Fruit fly (Drosophila melanogaster) whole organism, embryonic: ENCODE measurements around the gene CG42397.

Experiments
- ATbp ChIP-seq: fragments of 200-800 bp; sonication (Bioruptor generic); optimal IDR thresholded peaks from 2 replicates; lab custom pipeline; 2017; ENCODE audit warnings: missing biosample characterization, mild to moderate bottlenecking, missing genetic modification characterization, missing genetic modification reagents
- Atf3 ChIP-seq: fragments of 200-800 bp; sonication (Bioruptor generic); optimal IDR thresholded peaks from 3 replicates; lab custom pipeline; 2016; ENCODE audit warnings: missing biosample characterization, missing genetic modification characterization
- Bdp1 ChIP-seq: fragments of 200-800 bp; sonication (Bioruptor generic); optimal IDR thresholded peaks from 3 replicates; lab custom pipeline; 2016; ENCODE audit warnings: missing biosample characterization, missing genetic modification characterization
- Bgb ChIP-seq: fragments of 200-800 bp; sonication (Bioruptor generic); IDR thresholded peaks from 2 replicates; pipeline ENCODE4 v1.3.6; 2022; ENCODE audit warnings: missing biosample characterization, missing genetic modification characterization; ENCODE audit not compliant: partially characterized antibody
- CG10321 ChIP-seq: fragments of 200-800 bp; sonication (Bioruptor generic); IDR thresholded peaks from 2 replicates; pipeline ENCODE4 v1.3.6; 2022; ENCODE audit warnings: missing biosample characterization, missing genetic modification characterization
- CG1529 ChIP-seq: fragments of 200-800 bp; sonication (Bioruptor generic); optimal IDR thresholded peaks from 3 replicates; lab custom pipeline; 2018; ENCODE audit warnings: missing biosample characterization, missing genetic modification characterization
- CG17186 ChIP-seq: fragments of 200-800 bp; sonication (Bioruptor generic); optimal IDR thresholded peaks from 3 replicates; lab custom pipeline; 2017; ENCODE audit warnings: missing biosample characterization, missing genetic modification reagents, missing genetic modification characterization
- CG3726 ChIP-seq: fragments of 200-800 bp; sonication (Bioruptor generic); IDR thresholded peaks from 3 replicates; pipeline ENCODE4, ENCODE4 v1.3.6; 2022; ENCODE audit warnings: missing biosample characterization, missing genetic modification characterization
- CG3838 ChIP-seq: fragments of 200-800 bp; sonication (Bioruptor generic); optimal IDR thresholded peaks from 3 replicates; lab custom pipeline; 2016; ENCODE audit warnings: missing biosample characterization, missing genetic modification characterization
- CG3847 ChIP-seq: fragments of 200-800 bp; sonication (Bioruptor generic); IDR thresholded peaks from 2 replicates; pipeline ENCODE4 v1.3.6; 2022; ENCODE audit warnings: missing biosample characterization, missing genetic modification characterization
- CG42726 ChIP-seq: fragments of 200-800 bp; sonication (Bioruptor generic); IDR thresholded peaks from 2 replicates; pipeline ENCODE4 v1.3.6; 2022; ENCODE audit warnings: missing biosample characterization, missing genetic modification characterization; ENCODE audit not compliant: partially characterized antibody
- CG4404 ChIP-seq: fragments of 200-800 bp; sonication (Bioruptor generic); IDR thresholded peaks from 2 replicates; pipeline ENCODE4 v1.3.6; 2022; ENCODE audit warnings: missing biosample characterization, missing genetic modification characterization
- CG6254 ChIP-seq: fragments of 200-800 bp; sonication (Bioruptor generic); optimal IDR thresholded peaks from 3 replicates; lab custom pipeline; 2017; ENCODE audit warnings: mild to moderate bottlenecking, missing biosample characterization, missing genetic modification reagents, missing genetic modification characterization
- CG7963 ChIP-seq: fragments of 200-800 bp; sonication (Bioruptor generic); IDR thresholded peaks from 3 replicates; pipeline ENCODE4 v1.3.6; 2022; ENCODE audit warnings: missing biosample characterization, missing genetic modification characterization; ENCODE audit not compliant: partially characterized antibody
- CG8478 ChIP-seq: fragments of >200 bp; optimal IDR thresholded peaks from 2 replicates; lab custom pipeline; 2018
- CG9437 ChIP-seq: fragments of 200-800 bp; sonication (Bioruptor generic); optimal IDR thresholded peaks from 2 replicates; lab custom pipeline; 2018; ENCODE audit warnings: missing biosample characterization, mild to moderate bottlenecking, missing genetic modification characterization
- CG9797 ChIP-seq: fragments of 200-800 bp; sonication (Bioruptor generic); optimal IDR thresholded peaks from 3 replicates; lab custom pipeline; 2018; ENCODE audit warnings: missing biosample characterization, mild to moderate bottlenecking, missing genetic modification characterization
- D ChIP-seq, 2 experiments: fragments of 200-800 bp in 1 of 2; fragments of >200 bp in 1 of 2; sonication (Bioruptor generic) in 1 of 2; optimal IDR thresholded peaks; 2 replicates in 1 of 2; 3 replicates in 1 of 2; lab custom pipeline; 2017; ENCODE audit warnings: mild to moderate bottlenecking in 1 of 2, missing biosample characterization in 1 of 2, missing genetic modification characterization in 1 of 2, missing genetic modification reagents in 1 of 2
- Dfd ChIP-seq, 2 experiments: fragments of >200 bp; optimal IDR thresholded peaks; 2 replicates each; lab custom pipeline; 2017; ENCODE audit warnings: missing biosample characterization in 2 of 2, missing genetic modification characterization in 2 of 2
- Doc3 ChIP-seq: fragments of 200-800 bp; sonication (Bioruptor generic); IDR thresholded peaks from 3 replicates; pipeline ENCODE4 v1.3.6; 2022; ENCODE audit warnings: missing biosample characterization, missing genetic modification characterization; ENCODE audit not compliant: partially characterized antibody
- E2f1 ChIP-seq: fragments of 200-800 bp; sonication (Bioruptor generic); IDR thresholded peaks from 2 replicates; pipeline ENCODE4 v1.3.6; 2022; ENCODE audit warnings: missing biosample characterization, missing genetic modification characterization
- Gsc ChIP-seq: fragments of 200-800 bp; sonication (Bioruptor generic); IDR thresholded peaks from 2 replicates; pipeline ENCODE4 v1.3.6; 2022; ENCODE audit warnings: missing biosample characterization, missing genetic modification characterization
- Meics ChIP-seq: fragments of 200-800 bp; sonication (Bioruptor generic); optimal IDR thresholded peaks from 2 replicates; lab custom pipeline; 2017; ENCODE audit warnings: missing biosample characterization, mild to moderate bottlenecking, missing genetic modification characterization
- Nf-YB ChIP-seq: fragments of 200-800 bp; sonication (Bioruptor generic); optimal IDR thresholded peaks from 3 replicates; lab custom pipeline; 2019; ENCODE audit warnings: missing biosample characterization, mild to moderate bottlenecking, missing genetic modification characterization, moderate library complexity
- NfI ChIP-seq: fragments of 200-800 bp; sonication (Bioruptor generic); optimal IDR thresholded peaks from 3 replicates; lab custom pipeline; 2018; ENCODE audit warnings: missing biosample characterization, mild to moderate bottlenecking, missing genetic modification characterization, moderate library complexity
- Rfx ChIP-seq: fragments of 200-800 bp; sonication (Bioruptor generic); IDR thresholded peaks from 2 replicates; pipeline ENCODE4 v1.3.6; 2022; ENCODE audit warnings: missing biosample characterization, missing genetic modification characterization
- Six4 ChIP-seq: fragments of 200-800 bp; sonication (Bioruptor generic); optimal IDR thresholded peaks from 2 replicates; lab custom pipeline; 2016; ENCODE audit warnings: missing biosample characterization, missing genetic modification characterization
- TFAM ChIP-seq: fragments of 200-800 bp; sonication (Bioruptor generic); optimal IDR thresholded peaks from 2 replicates; lab custom pipeline; 2017; ENCODE audit warnings: missing biosample characterization, missing genetic modification characterization, inconsistent platforms
- Trl ChIP-seq, 3 experiments: fragments of >200 bp in 2 of 3; fragments of 200-800 bp in 1 of 3; sonication (Bioruptor generic) in 1 of 3; optimal IDR thresholded peaks; 2 replicates in 1 of 3; 3 replicates in 2 of 3; lab custom pipeline; 2016 to 2017; ENCODE audit warnings: missing biosample characterization in 1 of 3, missing genetic modification characterization in 1 of 3
- fru ChIP-seq: fragments of >200 bp; optimal IDR thresholded peaks from 2 replicates; lab custom pipeline; 2017
- gfzf ChIP-seq: fragments of 200-800 bp; sonication (Bioruptor generic); optimal IDR thresholded peaks from 2 replicates; lab custom pipeline; 2016; ENCODE audit warnings: missing biosample characterization, mild to moderate bottlenecking, missing genetic modification characterization, moderate library complexity
- hkb ChIP-seq, 2 experiments: fragments of 200-800 bp in 1 of 2; fragments of >200 bp in 1 of 2; sonication (Bioruptor generic) in 1 of 2; IDR thresholded peaks in 1 of 2; optimal IDR thresholded peaks in 1 of 2; 2 replicates each; pipeline versions ENCODE4 v1.3.6 to Lab custom; 2017 to 2022; ENCODE audit warnings: missing biosample characterization in 1 of 2, missing genetic modification characterization in 1 of 2
- kay ChIP-seq: fragments of 200-800 bp; sonication (Bioruptor generic); optimal IDR thresholded peaks from 2 replicates; lab custom pipeline; 2016; ENCODE audit warnings: missing biosample characterization, missing genetic modification characterization
- lab ChIP-seq: fragments of 200-800 bp; sonication (Bioruptor generic); optimal IDR thresholded peaks from 3 replicates; lab custom pipeline; 2017; ENCODE audit warnings: missing biosample characterization, missing genetic modification characterization, mild to moderate bottlenecking, moderate library complexity, missing genetic modification reagents
- lola ChIP-seq, 3 experiments: fragments of >200 bp in 2 of 3; fragments of 200-800 bp in 1 of 3; sonication (Bioruptor generic) in 1 of 3; optimal IDR thresholded peaks; 2 replicates each; lab custom pipeline; 2017 to 2019; ENCODE audit warnings: missing biosample characterization in 3 of 3, missing genetic modification characterization in 3 of 3, mild to moderate bottlenecking in 1 of 3, moderate library complexity in 1 of 3
- pb ChIP-seq: fragments of 200-800 bp; sonication (Bioruptor generic); optimal IDR thresholded peaks from 3 replicates; lab custom pipeline; 2016; ENCODE audit warnings: missing biosample characterization, missing genetic modification characterization
- pho ChIP-seq: fragments of 200-800 bp; sonication (Bioruptor generic); optimal IDR thresholded peaks from 2 replicates; lab custom pipeline; 2016; ENCODE audit warnings: missing biosample characterization, missing genetic modification characterization
- psq ChIP-seq: fragments of 200-800 bp; sonication (Bioruptor generic); optimal IDR thresholded peaks from 2 replicates; lab custom pipeline; 2017; ENCODE audit warnings: missing biosample characterization, missing genetic modification characterization
- rib ChIP-seq: fragments of 200-800 bp; sonication (Bioruptor generic); IDR thresholded peaks from 2 replicates; pipeline ENCODE4 v1.3.6; 2022; ENCODE audit warnings: missing biosample characterization, missing genetic modification characterization
- schlank ChIP-seq: fragments of 200-800 bp; sonication (Bioruptor generic); optimal IDR thresholded peaks from 2 replicates; lab custom pipeline; 2018; ENCODE audit warnings: missing biosample characterization, mild to moderate bottlenecking, missing genetic modification characterization
- scrt ChIP-seq: fragments of 200-800 bp; sonication (Bioruptor generic); optimal IDR thresholded peaks from 2 replicates; lab custom pipeline; 2018; ENCODE audit warnings: missing biosample characterization, mild to moderate bottlenecking, missing genetic modification characterization, moderate library complexity
- sd ChIP-seq: fragments of 200-800 bp; sonication (Bioruptor generic); optimal IDR thresholded peaks from 3 replicates; lab custom pipeline; 2018; ENCODE audit warnings: missing biosample characterization, mild to moderate bottlenecking, missing genetic modification characterization, moderate library complexity
- sna ChIP-seq: fragments of 200-800 bp; sonication (Bioruptor generic); IDR thresholded peaks from 2 replicates; pipeline ENCODE4 v1.3.6; 2022; ENCODE audit warnings: missing biosample characterization, missing genetic modification characterization; ENCODE audit not compliant: partially characterized antibody
- stwl ChIP-seq: fragments of 200-800 bp; sonication (Bioruptor generic); optimal IDR thresholded peaks from 3 replicates; lab custom pipeline; 2018; ENCODE audit warnings: missing biosample characterization, mild to moderate bottlenecking, missing genetic modification characterization, moderate library complexity
- vfl ChIP-seq: fragments of 200-800 bp; sonication (Bioruptor generic); optimal IDR thresholded peaks from 2 replicates; lab custom pipeline; 2016; ENCODE audit warnings: missing biosample characterization, missing genetic modification characterization
- yki ChIP-seq: fragments of >200 bp; optimal IDR thresholded peaks from 3 replicates; lab custom pipeline; 2018
- zf30C ChIP-seq: fragments of 200-800 bp; sonication (Bioruptor generic); optimal IDR thresholded peaks from 3 replicates; lab custom pipeline; 2018; ENCODE audit warnings: missing biosample characterization, mild to moderate bottlenecking, missing genetic modification characterization

Gene CG42397

DNA sequence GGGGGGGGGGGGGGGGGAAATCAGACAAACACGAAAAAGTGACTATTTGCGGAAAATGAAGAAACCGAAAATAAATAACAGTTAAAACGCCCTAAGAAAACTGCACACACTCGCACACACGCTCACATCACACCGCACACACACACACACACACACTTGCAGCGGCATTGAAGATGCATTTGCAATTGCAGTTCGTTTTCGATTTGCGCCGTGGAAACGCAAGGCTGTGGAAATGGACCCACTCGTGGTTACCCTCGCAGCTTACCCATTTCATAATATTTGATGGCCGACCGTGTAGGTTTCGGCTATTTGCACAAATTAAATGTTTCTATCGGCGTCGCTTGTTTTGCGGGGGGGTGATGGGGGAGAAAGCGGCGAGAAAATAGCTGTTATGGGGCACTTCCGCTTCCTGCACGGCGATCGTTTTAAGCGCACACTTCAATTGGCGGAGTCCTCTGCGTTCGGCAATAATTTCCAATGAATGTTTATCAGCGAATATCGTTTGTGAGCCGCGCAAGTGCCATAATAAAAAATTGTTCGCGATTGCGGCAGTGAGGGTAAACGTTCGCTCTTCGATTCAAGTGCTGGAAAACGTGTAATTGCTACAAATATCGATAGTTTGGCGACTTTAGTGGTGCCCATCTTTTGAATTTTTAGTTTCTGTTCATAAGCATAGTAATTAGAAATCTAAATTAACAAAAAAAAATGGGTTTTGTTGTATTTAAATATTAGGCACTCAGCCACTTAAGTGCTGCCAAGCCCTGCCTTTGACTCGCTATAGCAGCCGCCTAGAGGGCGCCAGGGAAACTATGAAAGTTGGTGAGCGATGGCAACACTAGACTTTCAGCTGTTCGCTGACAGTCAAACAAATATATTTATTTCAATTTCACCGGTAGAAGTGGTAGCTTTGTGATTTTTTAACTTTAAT, 29.0 kb upstream of the CG42397 start, which contains the start of the genes Pop2 and CG6928 (continued):
- TF ChIP-seq fru (lab: Kevin White, UChicago) (no peak), CG10321 (GFP tag; lab: Robert Waterston, UW) (no peak), stwl (tag; lab: Kevin White, UChicago) (peak; percentile 97), yki (no peak), psq (peak; percentile 48), Atf3 (GFP tag; lab: Kevin White, UChicago) (peak; percentile 48), NfI (GFP tag; lab: Kevin White, UChicago) (peak; percentile 61), CG9797 (peak; percentile 67), Nf-YB (GFP tag; lab: Kevin White, UChicago) (peak; percentile 21), CG7963 (GFP tag; lab: Robert Waterston, UW) (no peak), CG42726 (GFP tag; lab: Robert Waterston, UW) (peak; percentile 57; the same call in 1 of the 2 replicates), Bgb (peak; percentile 83), Trl (optimal IDR thresholded peaks at IDR 0.05; lab: Kevin White, UChicago) (peak in 1 of 2 experiments; percentile 3), Trl (GFP tag; optimal IDR thresholded peaks at IDR 0.05; lab: Kevin White, UChicago) (peak; percentile 87), gfzf (GFP tag; lab: Kevin White, UChicago) (peak; percentile 45), kay (GFP tag; lab: Kevin White, UChicago) (peak; percentile 64), Rfx (GFP tag; lab: Robert Waterston, UW) (peak; percentile 82), lab (GFP tag; lab: Kevin White, UChicago) (peak; percentile 79), sna (GFP tag; lab: Robert Waterston, UW) (peak; percentile 92), CG3847 (GFP tag; lab: Robert Waterston, UW) (peak; percentile 94), D (optimal IDR thresholded peaks at IDR 0.05; lab: Kevin White, UChicago) (no peak), D (GFP tag; optimal IDR thresholded peaks at IDR 0.05; lab: Kevin White, UChicago) (no peak), CG3838 (no peak), E2f1 (GFP tag; lab: Robert Waterston, UW) (peak; percentile 59), rib (no peak), CG8478 (lab: Kevin White, UChicago) (peak; percentile 83), CG1529 (GFP tag; lab: Kevin White, UChicago) (no peak), lola (GFP tag; optimal IDR thresholded peaks at IDR 0.05; lab: Kevin White, UChicago) (peak in 1 of 3 experiments; percentile 45), Dfd (GFP tag; optimal IDR thresholded peaks at IDR 0.05; lab: Kevin White, UChicago) (peak in 1 of 2 experiments; percentile 53), pho (GFP tag; lab: Kevin White, UChicago) (peak; percentile 88), Bdp1 (GFP tag; lab: Kevin White, UChicago) (peak; percentile 80), CG6254 (no peak), zf30C (GFP tag; lab: Kevin White, UChicago) (no peak), Doc3 (GFP tag; lab: Robert Waterston, UW) (peak; percentile 87), vfl (GFP tag; lab: Kevin White, UChicago) (peak; percentile 74), schlank (tag; lab: Kevin White, UChicago) (no peak), scrt (peak; percentile 22), Meics (peak; percentile 2), CG4404 (peak; percentile 42; the same call in 1 of the 2 replicates), Six4 (GFP tag; lab: Kevin White, UChicago) (peak; percentile 35), pb (GFP tag; lab: Kevin White, UChicago) (peak; percentile 25), TFAM (GFP tag; lab: Kevin White, UChicago) (no peak), CG3726 (GFP tag; lab: Robert Waterston, UW) (0 out of 3 replicates have a peak, but pooled peaks have one; percentile 21), CG17186 (GFP tag; lab: Kevin White, UChicago) (peak; percentile 62), sd (tag; lab: Kevin White, UChicago) (no peak), hkb (optimal IDR thresholded peaks at IDR 0.05; lab: Kevin White, UChicago) (peak; percentile 95), hkb (GFP tag; IDR thresholded peaks at IDR 0.05; lab: Robert Waterston, UW) (peak; percentile 59; the same call in 1 of the 2 replicates), Gsc (GFP tag; lab: Robert Waterston, UW) (no peak), CG9437 (peak; percentile 57), ATbp (GFP tag; lab: Kevin White, UChicago) (no peak)
